Fruit fly (Drosophila melanogaster): ENCODE results near the gene CG11327.
A peak's percentile ranks its signal among the peaks of the same experiment; 100 is the strongest.

CG11327 gene

dm6 chr2L:6648163-6648628 is 38.3 kb downstream of the CG11327 start (continued):
- TF ChIP-seq Sry-δ (GFP tag; optimal IDR thresholded peaks at IDR 0.05) (peak; percentile 56), prd (optimal IDR thresholded peaks at IDR 0.05) (no peak), prd (GFP tag; IDR thresholded peaks at IDR 0.05) (peak; percentile 93), CG30431 (GFP tag; optimal IDR thresholded peaks at IDR 0.05) (peak; percentile 88), NC2α (GFP tag; optimal IDR thresholded peaks at IDR 0.05) (peak; percentile 82), Bteb2 (GFP tag; optimal IDR thresholded peaks at IDR 0.05) (peak; percentile 95), tap (tag; optimal IDR thresholded peaks at IDR 0.05) (peak; percentile 90), CG2129 (GFP tag; IDR thresholded peaks at IDR 0.05; ENCODE audit: partially characterized antibody) (no peak), Mes4 (GFP tag; optimal IDR thresholded peaks at IDR 0.05) (peak; percentile 84), D19A (tag; optimal IDR thresholded peaks at IDR 0.05) (peak; percentile 90), CG7928 (GFP tag; optimal IDR thresholded peaks at IDR 0.05) (peak; percentile 77), trem (tag; optimal IDR thresholded peaks at IDR 0.05) (peak; percentile 90), Awh (GFP tag; IDR thresholded peaks at IDR 0.05) (peak; percentile 81), Six4 (GFP tag; optimal IDR thresholded peaks at IDR 0.05) (peak; percentile 93), Sry-β (GFP tag; optimal IDR thresholded peaks at IDR 0.05) (peak; percentile 46), exex (tag; optimal IDR thresholded peaks at IDR 0.05) (peak; percentile 81), Rfx (GFP tag; IDR thresholded peaks at IDR 0.05) (peak; percentile 94), gcm2 (GFP tag; optimal IDR thresholded peaks at IDR 0.05) (peak; percentile 80), vfl (GFP tag; optimal IDR thresholded peaks at IDR 0.05) (peak; percentile 91), sna (GFP tag; IDR thresholded peaks at IDR 0.05; ENCODE audit: partially characterized antibody) (no peak), Vsx1 (GFP tag; optimal IDR thresholded peaks at IDR 0.05) (peak; percentile 76), CG6791 (GFP tag; IDR thresholded peaks at IDR 0.05; ENCODE audit: partially characterized antibody) (no peak), wdn (GFP tag; IDR thresholded peaks at IDR 0.05) (peak; percentile 83), PHDP (tag; optimal IDR thresholded peaks at IDR 0.05) (peak; percentile 96), CG30403 (GFP tag; optimal IDR thresholded peaks at IDR 0.05) (peak; percentile 98), CG31365 (tag; optimal IDR thresholded peaks at IDR 0.05) (peak; percentile 74), so (GFP tag; IDR thresholded peaks at IDR 0.05) (peak; percentile 92), ind (GFP tag; optimal IDR thresholded peaks at IDR 0.05) (peak; percentile 95), NFAT (GFP tag; IDR thresholded peaks at IDR 0.05) (peak; percentile 72; the same call in 1 of the 2 replicates), Aef1 (GFP tag; IDR thresholded peaks at IDR 0.05) (peak; percentile 90), dimm (GFP tag; IDR thresholded peaks at IDR 0.05) (peak; percentile 72), kah (GFP tag; optimal IDR thresholded peaks at IDR 0.05) (peak; percentile 89), Atf3 (GFP tag; optimal IDR thresholded peaks at IDR 0.05) (peak; percentile 53), Ssrp (tag; optimal IDR thresholded peaks at IDR 0.05) (peak; percentile 96), phol (tag; optimal IDR thresholded peaks at IDR 0.05) (peak; percentile 97), CG6765 (GFP tag; optimal IDR thresholded peaks at IDR 0.05) (peak; percentile 95), gt (GFP tag; IDR thresholded peaks at IDR 0.05) (peak; percentile 63), pan (optimal IDR thresholded peaks at IDR 0.05) (no peak), pan (GFP tag; optimal IDR thresholded peaks at IDR 0.05 in 1 of 2, IDR thresholded peaks at IDR 0.05 in 1 of 2) (peak in 1 of 2 experiments; percentile 95), CG3847 (GFP tag; IDR thresholded peaks at IDR 0.05) (peak; percentile 94), Mrtf (GFP tag; IDR thresholded peaks at IDR 0.05) (peak; percentile 91), mld (GFP tag; IDR thresholded peaks at IDR 0.05; ENCODE audit: partially characterized antibody) (no peak), zfh2 (GFP tag; optimal IDR thresholded peaks at IDR 0.05) (peak; percentile 94), CG9727 (GFP tag; optimal IDR thresholded peaks at IDR 0.05) (peak; percentile 97), CG9876 (GFP tag; optimal IDR thresholded peaks at IDR 0.05) (peak; percentile 77), CG14667 (GFP tag; IDR thresholded peaks at IDR 0.05) (peak; percentile 85), CG6654 (GFP tag; optimal IDR thresholded peaks at IDR 0.05) (peak; percentile 83), CG6254 (GFP tag; optimal IDR thresholded peaks at IDR 0.05) (peak; percentile 87), Ada2b (GFP tag; IDR thresholded peaks at IDR 0.05) (peak; percentile 91), wor (GFP tag; IDR thresholded peaks at IDR 0.05) (peak; percentile 88), bowl (GFP tag; IDR thresholded peaks at IDR 0.05) (peak; percentile 85), CG18599 (GFP tag; optimal IDR thresholded peaks at IDR 0.05) (peak; percentile 97)

Data from whole organism, embryonic.